Worm (Caenorhabditis elegans) whole organism, L4 larva: ENCODE measurements around the gene K10H10.5.

ENCODE experiments used
- F26F4.8 ChIP-seq: fragments of 200-800 bp; sonication (Bioruptor generic); conservative IDR thresholded peaks from 2 replicates; pipeline ENCODE4 v1.3.6; 2022; ENCODE audit warnings: missing genetic modification characterization, missing compliant biosample characterization
- F37D6.2 ChIP-seq: sonication (generic microtip); optimal IDR thresholded peaks from 2 replicates; lab custom pipeline; 2016; ENCODE audit warnings: mild to moderate bottlenecking, missing genetic modification characterization, missing compliant biosample characterization
- Y48G9A.11 ChIP-seq: fragments of 200-800 bp; sonication (Bioruptor generic); IDR thresholded peaks from 2 replicates; pipeline ENCODE4 v1.3.6; 2022; ENCODE audit warnings: missing genetic modification reagents, missing genetic modification characterization, missing compliant biosample characterization
- aha-1 ChIP-seq: fragments of 150-350 bp; peaks from one replicate; lab custom pipeline; 2014; ENCODE audit warnings: missing biosample characterization, missing genetic modification characterization
- aly-2 ChIP-seq: sonication (generic microtip); optimal IDR thresholded peaks from 2 replicates; lab custom pipeline; 2018; ENCODE audit warnings: missing biosample characterization, missing genetic modification characterization
- ama-1 ChIP-seq: fragments of 150-350 bp; optimal IDR thresholded peaks from 2 replicates; lab custom pipeline; 2014; ENCODE audit warnings: inconsistent platforms, mixed read lengths
- attf-4 ChIP-seq: sonication (generic microtip); optimal IDR thresholded peaks from 3 replicates; lab custom pipeline; 2017; ENCODE audit warnings: missing biosample characterization, missing genetic modification characterization
- ceh-20 ChIP-seq: fragments of 200-800 bp; sonication (Bioruptor generic); IDR thresholded peaks from 2 replicates; pipeline ENCODE4 v1.3.6; 2022; ENCODE audit warnings: missing genetic modification reagents, missing genetic modification characterization, missing compliant biosample characterization
- ceh-62 ChIP-seq: sonication (generic microtip); optimal IDR thresholded peaks from 2 replicates; lab custom pipeline; 2017; ENCODE audit warnings: missing biosample characterization, missing genetic modification characterization
- ceh-82 ChIP-seq: sonication (generic microtip); optimal IDR thresholded peaks from 2 replicates; lab custom pipeline; 2017; ENCODE audit warnings: missing biosample characterization, missing genetic modification characterization
- cey-2 ChIP-seq: sonication (generic microtip); optimal IDR thresholded peaks from 3 replicates; lab custom pipeline; 2017; ENCODE audit warnings: missing genetic modification characterization, mild to moderate bottlenecking, missing compliant biosample characterization, antibody characterized with exemption, borderline replicate concordance; ENCODE audit not compliant: insufficient read depth
- ctbp-1 ChIP-seq: fragments of 200-800 bp; sonication (Bioruptor generic); IDR thresholded peaks from 2 replicates; pipeline ENCODE4 v1.3.6; 2022; ENCODE audit warnings: missing genetic modification reagents, missing genetic modification characterization, missing compliant biosample characterization
- daf-19 ChIP-seq: fragments of 200-800 bp; sonication (Bioruptor generic); conservative IDR thresholded peaks from 2 replicates; pipeline ENCODE4 v1.3.6; 2022; ENCODE audit warnings: missing genetic modification characterization, missing compliant biosample characterization
- dmd-6 ChIP-seq: fragments of 200-800 bp; sonication (Bioruptor generic); IDR thresholded peaks from 2 replicates; pipeline ENCODE4 v1.3.6; 2022; ENCODE audit warnings: missing genetic modification reagents, missing genetic modification characterization, missing compliant biosample characterization
- dpl-1 ChIP-seq: fragments of 150-350 bp; optimal IDR thresholded peaks from 2 replicates; lab custom pipeline; 2014; ENCODE audit warnings: missing biosample characterization, missing genetic modification reagents, missing genetic modification characterization
- duxl-1 ChIP-seq: sonication (generic microtip); optimal IDR thresholded peaks from 2 replicates; lab custom pipeline; 2016; ENCODE audit warnings: mild to moderate bottlenecking, missing genetic modification characterization, moderate library complexity, missing compliant biosample characterization; ENCODE audit not compliant: poor library complexity
- egl-27 ChIP-seq: sonication (generic microtip); optimal IDR thresholded peaks from 3 replicates; lab custom pipeline; 2017; ENCODE audit warnings: missing biosample characterization, missing genetic modification reagents, missing genetic modification characterization
- egl-43 ChIP-seq: fragments of 200-800 bp; sonication (Bioruptor generic); IDR thresholded peaks from 2 replicates; pipeline ENCODE4 v1.3.6; 2022; ENCODE audit warnings: missing genetic modification reagents, missing genetic modification characterization, missing compliant biosample characterization
- fkh-10 ChIP-seq: fragments of 150-350 bp; optimal IDR thresholded peaks from 2 replicates; lab custom pipeline; 2014; ENCODE audit warnings: missing biosample characterization, missing genetic modification reagents, missing genetic modification characterization
- hif-1 ChIP-seq, 2 experiments: sonication (generic microtip); optimal IDR thresholded peaks; 2 replicates each; lab custom pipeline; 2016 to 2017; ENCODE audit warnings: missing compliant biosample characterization in 2 of 2, missing genetic modification characterization in 2 of 2, missing genetic modification reagents in 2 of 2, missing genotype in 2 of 2, mild to moderate bottlenecking in 1 of 2
- hlh-11 ChIP-seq: fragments of 200-800 bp; sonication (Bioruptor generic); optimal IDR thresholded peaks from 2 replicates; lab custom pipeline; 2018; ENCODE audit warnings: mild to moderate bottlenecking, missing genetic modification characterization, missing compliant biosample characterization
- lin-15B ChIP-seq: fragments of 150-350 bp; sonication (generic microtip); optimal IDR thresholded peaks from 3 replicates; lab custom pipeline; 2014; ENCODE audit warnings: missing biosample characterization, missing genetic modification characterization
- lin-29 ChIP-seq: fragments of 200-800 bp; sonication (Bioruptor generic); IDR thresholded peaks from 2 replicates; pipeline ENCODE4 v1.3.6; 2022; ENCODE audit warnings: missing genetic modification reagents, missing genetic modification characterization, missing compliant biosample characterization
- lir-3 ChIP-seq: sonication (generic microtip); optimal IDR thresholded peaks from 2 replicates; lab custom pipeline; 2016; ENCODE audit warnings: mild to moderate bottlenecking, missing genetic modification characterization, missing compliant biosample characterization
- lsy-2 ChIP-seq, 2 experiments: fragments of 150-350 bp in 1 of 2; sonication (generic microtip) in 1 of 2; optimal IDR thresholded peaks; 2 replicates each; lab custom pipeline; 2014 to 2017; ENCODE audit warnings: missing biosample characterization in 2 of 2, missing genetic modification characterization in 2 of 2
- madf-5 ChIP-seq, 2 experiments: fragments of 200-800 bp; sonication (Bioruptor generic); IDR thresholded peaks; 2 replicates each; pipeline ENCODE4 v1.3.6; 2022; ENCODE audit warnings: missing compliant biosample characterization in 2 of 2, missing genetic modification characterization in 2 of 2
- madf-9 ChIP-seq: fragments of 200-800 bp; sonication (Bioruptor generic); conservative IDR thresholded peaks from 2 replicates; pipeline ENCODE4 v1.3.6; 2022; ENCODE audit warnings: missing genetic modification reagents, missing genetic modification characterization, missing compliant biosample characterization
- mdl-1 ChIP-seq, 2 experiments: fragments of 150-350 bp in 1 of 2; sonication (generic microtip) in 1 of 2; optimal IDR thresholded peaks; 2 replicates each; lab custom pipeline; 2014 to 2017; ENCODE audit warnings: missing biosample characterization in 2 of 2, missing genetic modification characterization in 2 of 2
- mdt-29 ChIP-seq: fragments of 200-800 bp; sonication (Bioruptor generic); IDR thresholded peaks from 2 replicates; pipeline ENCODE4 v1.3.6; 2022; ENCODE audit warnings: missing genetic modification reagents, missing genetic modification characterization, missing compliant biosample characterization
- mes-2 ChIP-seq: sonication (generic microtip); optimal IDR thresholded peaks from 2 replicates; lab custom pipeline; 2016; ENCODE audit warnings: missing genotype, mild to moderate bottlenecking, missing genetic modification characterization, missing compliant biosample characterization; ENCODE audit not compliant: poor library complexity, severe bottlenecking
- mxl-3 ChIP-seq: fragments of 200-800 bp; sonication (Bioruptor generic); optimal IDR thresholded peaks from 2 replicates; lab custom pipeline; 2018; ENCODE audit warnings: mild to moderate bottlenecking, missing genetic modification characterization, missing compliant biosample characterization
- nhr-10 ChIP-seq: fragments of 150-350 bp; optimal IDR thresholded peaks from 2 replicates; lab custom pipeline; 2014; ENCODE audit warnings: missing biosample characterization, missing genetic modification characterization
- nhr-102 ChIP-seq: sonication (generic microtip); optimal IDR thresholded peaks from 2 replicates; lab custom pipeline; 2016; ENCODE audit warnings: mild to moderate bottlenecking, missing genetic modification characterization, moderate library complexity, missing compliant biosample characterization
- nhr-111 ChIP-seq: fragments of 200-800 bp; sonication (Bioruptor generic); optimal IDR thresholded peaks from 2 replicates; lab custom pipeline; 2018; ENCODE audit warnings: mild to moderate bottlenecking, missing genetic modification characterization, missing compliant biosample characterization
- nhr-237 ChIP-seq: sonication (generic microtip); optimal IDR thresholded peaks from 2 replicates; lab custom pipeline; 2017; ENCODE audit warnings: missing biosample characterization, missing genetic modification characterization
- nhr-42 ChIP-seq: fragments of 200-800 bp; sonication (Bioruptor generic); IDR thresholded peaks from 2 replicates; pipeline ENCODE4 v1.3.6; 2022; ENCODE audit warnings: missing genetic modification characterization, missing compliant biosample characterization
- nhr-48 ChIP-seq: sonication (generic microtip); optimal IDR thresholded peaks from 2 replicates; lab custom pipeline; 2016; ENCODE audit warnings: mild to moderate bottlenecking, missing genetic modification characterization, missing compliant biosample characterization
- nhr-76 ChIP-seq: fragments of 150-350 bp; optimal IDR thresholded peaks from 2 replicates; lab custom pipeline; 2014; ENCODE audit warnings: missing biosample characterization, missing genetic modification characterization
- pha-4 ChIP-seq, 2 experiments: fragments of 150-350 bp in 1 of 2; fragments of 200-800 bp in 1 of 2; sonication (Bioruptor generic) in 1 of 2; IDR thresholded peaks in 1 of 2; optimal IDR thresholded peaks in 1 of 2; 2 replicates each; pipeline versions ENCODE4 v1.3.6 to Lab custom; 2014 to 2022; ENCODE audit warnings: missing genetic modification characterization in 2 of 2, missing genetic modification reagents in 2 of 2, missing biosample characterization in 1 of 2, missing compliant biosample characterization in 1 of 2
- pqm-1 ChIP-seq: sonication (generic microtip); optimal IDR thresholded peaks from 2 replicates; lab custom pipeline; 2017; ENCODE audit warnings: missing biosample characterization, missing genetic modification characterization
- rbr-2 ChIP-seq: sonication (generic microtip); optimal IDR thresholded peaks from 2 replicates; lab custom pipeline; 2016; ENCODE audit warnings: missing genotype, missing genetic modification characterization, missing compliant biosample characterization
- saeg-2 ChIP-seq: fragments of 200-800 bp; sonication (Bioruptor generic); IDR thresholded peaks from 2 replicates; pipeline ENCODE4 v1.3.6; 2022; ENCODE audit warnings: missing genetic modification reagents, missing genetic modification characterization, missing compliant biosample characterization
- sdz-12 ChIP-seq: fragments of 200-800 bp; sonication (Bioruptor generic); optimal IDR thresholded peaks from 2 replicates; lab custom pipeline; 2018; ENCODE audit warnings: mild to moderate bottlenecking, missing genetic modification characterization, missing compliant biosample characterization
- set-16 ChIP-seq: fragments of 200-800 bp; sonication (Bioruptor generic); IDR thresholded peaks from 2 replicates; pipeline ENCODE4 v1.3.6; 2022; ENCODE audit warnings: missing genetic modification reagents, missing genetic modification characterization, missing compliant biosample characterization
- skn-1 ChIP-seq: fragments of 150-350 bp; optimal IDR thresholded peaks from 2 replicates; lab custom pipeline; 2014; ENCODE audit warnings: missing biosample characterization, missing genetic modification characterization
- spr-1 ChIP-seq: sonication (generic microtip); optimal IDR thresholded peaks from 2 replicates; lab custom pipeline; 2016; ENCODE audit warnings: mild to moderate bottlenecking, missing genetic modification characterization, missing compliant biosample characterization
- spr-3 ChIP-seq: fragments of 200-800 bp; sonication (Bioruptor generic); optimal IDR thresholded peaks from 2 replicates; lab custom pipeline; 2018; ENCODE audit warnings: mild to moderate bottlenecking, missing genetic modification characterization, missing compliant biosample characterization
- unc-39 ChIP-seq: sonication (generic microtip); optimal IDR thresholded peaks from 2 replicates; lab custom pipeline; 2017; ENCODE audit warnings: missing biosample characterization, missing genetic modification characterization
- unc-62 ChIP-seq, 3 experiments: fragments of 150-350 bp in 1 of 3; sonication (generic microtip); optimal IDR thresholded peaks in 2 of 3; peaks in 1 of 3; 1 replicate in 1 of 3; 2 replicates in 2 of 3; lab custom pipeline; 2014 to 2017; ENCODE audit warnings: missing biosample characterization in 3 of 3, missing genetic modification characterization in 3 of 3, missing genetic modification reagents in 3 of 3, missing genotype in 1 of 3
- vab-7 ChIP-seq: fragments of 200-800 bp; sonication (Bioruptor generic); IDR thresholded peaks from 2 replicates; pipeline ENCODE4 v1.3.6; 2022; ENCODE audit warnings: missing genetic modification reagents, missing genetic modification characterization, missing compliant biosample characterization
- ztf-11 ChIP-seq: fragments of 150-350 bp; optimal IDR thresholded peaks from 2 replicates; lab custom pipeline; 2014; ENCODE audit warnings: missing biosample characterization, missing genetic modification characterization

Gene K10H10.5

ce11 chrII:14488661-14489060 lies 12.9 kb upstream of the K10H10.5 start, which contains the start of gene usp-14 (continued):
- TF ChIP-seq F26F4.8 (GFP tag; lab: Robert Waterston, UW) (no peak), ceh-62 (tag; lab: Kevin White, UChicago) (no peak), ama-1 (lab: Kevin White, UChicago) (no peak), pha-4 (GFP tag; IDR thresholded peaks at IDR 0.05; lab: Robert Waterston, UW) (no peak), pha-4 (tag; optimal IDR thresholded peaks at IDR 0.05; lab: Kevin White, UChicago) (no peak), spr-1 (tag; lab: Kevin White, UChicago) (peak; percentile 24), duxl-1 (tag; lab: Kevin White, UChicago) (no peak), F37D6.2 (tag; lab: Kevin White, UChicago) (peak; percentile 15), ceh-20 (GFP tag; lab: Robert Waterston, UW) (peak; percentile 28; the same call in 1 of the 2 replicates), hif-1 (tag; optimal IDR thresholded peaks at IDR 0.05; lab: Kevin White, UChicago) (peak in 1 of 2 experiments; percentile 71), aha-1 (peak; percentile 98), mxl-3 (GFP tag; lab: Kevin White, UChicago) (peak; percentile 3), sdz-12 (GFP tag; lab: Kevin White, UChicago) (no peak), ceh-82 (no peak), spr-3 (GFP tag; lab: Kevin White, UChicago) (no peak), skn-1 (tag; lab: Kevin White, UChicago) (no peak), nhr-10 (tag; lab: Kevin White, UChicago) (no peak), Y48G9A.11 (GFP tag; lab: Robert Waterston, UW) (no peak), nhr-48 (tag; lab: Kevin White, UChicago) (no peak), ctbp-1 (GFP tag; lab: Robert Waterston, UW) (no peak), fkh-10 (GFP tag; lab: Kevin White, UChicago) (peak; percentile 21), madf-9 (GFP tag; lab: Robert Waterston, UW) (no peak), nhr-102 (tag; lab: Kevin White, UChicago) (peak; percentile 15), lin-15B (tag; lab: Kevin White, UChicago) (no peak), mes-2 (tag; lab: Kevin White, UChicago) (peak; percentile 81), pqm-1 (tag; lab: Kevin White, UChicago) (no peak), unc-62 (GFP tag; optimal IDR thresholded peaks at IDR 0.05 in 1 of 2; lab: Kevin White, UChicago) (no peak), unc-62 (tag; optimal IDR thresholded peaks at IDR 0.05; lab: Kevin White, UChicago) (no peak), dpl-1 (peak; percentile 86), attf-4 (tag; lab: Kevin White, UChicago) (no peak), saeg-2 (no peak), nhr-111 (no peak), lin-29 (GFP tag; lab: Robert Waterston, UW) (no peak), madf-5 (GFP tag; IDR thresholded peaks at IDR 0.05; lab: Robert Waterston, UW) (no peak), set-16 (no peak), dmd-6 (peak; percentile 53), ztf-11 (tag; lab: Kevin White, UChicago) (no peak), lsy-2 (tag; optimal IDR thresholded peaks at IDR 0.05; lab: Kevin White, UChicago) (peak in 1 of 2 experiments; percentile 79), mdt-29 (GFP tag; lab: Robert Waterston, UW) (no peak), aly-2 (no peak), unc-39 (tag; lab: Kevin White, UChicago) (no peak), lir-3 (tag; lab: Kevin White, UChicago) (no peak), mdl-1 (tag; optimal IDR thresholded peaks at IDR 0.05; lab: Kevin White, UChicago) (no peak), nhr-76 (tag; lab: Kevin White, UChicago) (no peak), vab-7 (GFP tag; lab: Robert Waterston, UW) (0 out of 2 replicates have a peak, but pooled peaks have one; percentile 16), egl-27 (no peak), egl-43 (GFP tag; lab: Robert Waterston, UW) (no peak), rbr-2 (peak; percentile 44), nhr-42 (GFP tag; lab: Robert Waterston, UW) (peak; percentile 80), nhr-237 (tag; lab: Kevin White, UChicago) (no peak), daf-19 (GFP tag; lab: Robert Waterston, UW) (no peak), hlh-11 (tag; lab: Kevin White, UChicago) (peak; percentile 57), cey-2 (tag; lab: Kevin White, UChicago) (no peak)
